Worm (Caenorhabditis elegans) whole organism, L3 larva: ENCODE measurements around the gene D1044.6.

ENCODE experiments used
- R02D3.7 ChIP-seq: fragments of 150-350 bp; optimal IDR thresholded peaks from 2 replicates; lab custom pipeline; 2014; ENCODE audit warnings: missing biosample characterization, missing genetic modification characterization
- ZK546.5 ChIP-seq: sonication (generic microtip); optimal IDR thresholded peaks from 2 replicates; lab custom pipeline; 2017; ENCODE audit warnings: missing biosample characterization, missing genetic modification characterization
- aly-2 ChIP-seq: fragments of 150-350 bp; optimal IDR thresholded peaks from 2 replicates; lab custom pipeline; 2014; ENCODE audit warnings: missing biosample characterization, missing genetic modification characterization
- ama-1 ChIP-seq: fragments of 150-350 bp; optimal IDR thresholded peaks from 2 replicates; lab custom pipeline; 2018
- ceh-28 ChIP-seq: fragments of 150-350 bp; optimal IDR thresholded peaks from 2 replicates; lab custom pipeline; 2014; ENCODE audit warnings: missing biosample characterization, missing genetic modification reagents, missing genetic modification characterization
- ceh-82 ChIP-seq: fragments of 150-350 bp; optimal IDR thresholded peaks from 2 replicates; lab custom pipeline; 2014; ENCODE audit warnings: missing biosample characterization, missing genetic modification characterization
- ceh-9 ChIP-seq: sonication (generic microtip); optimal IDR thresholded peaks from 2 replicates; lab custom pipeline; 2018; ENCODE audit warnings: missing biosample characterization, missing genetic modification characterization
- egl-5 ChIP-seq: fragments of 150-350 bp; optimal IDR thresholded peaks from 2 replicates; lab custom pipeline; 2017; ENCODE audit warnings: missing biosample characterization, missing genetic modification reagents, missing genetic modification characterization, inconsistent platforms
- elt-1 ChIP-seq: fragments of 150-350 bp; optimal IDR thresholded peaks from 2 replicates; lab custom pipeline; 2014; ENCODE audit warnings: missing biosample characterization, missing genetic modification characterization
- elt-2 ChIP-seq: sonication (generic microtip); optimal IDR thresholded peaks from 2 replicates; lab custom pipeline; 2016; ENCODE audit warnings: missing genetic modification reagents, mild to moderate bottlenecking, missing genetic modification characterization, missing compliant biosample characterization
- fkh-2 ChIP-seq: fragments of 150-350 bp; optimal IDR thresholded peaks from 2 replicates; lab custom pipeline; 2014; ENCODE audit warnings: missing biosample characterization, missing genetic modification reagents, missing genetic modification characterization
- hmg-11 ChIP-seq: sonication (generic microtip); optimal IDR thresholded peaks from 2 replicates; lab custom pipeline; 2016; ENCODE audit warnings: missing genetic modification characterization, missing compliant biosample characterization
- jun-1 ChIP-seq: fragments of 150-350 bp; optimal IDR thresholded peaks from 2 replicates; lab custom pipeline; 2014; ENCODE audit warnings: missing biosample characterization, missing genetic modification reagents, missing genetic modification characterization
- lin-15B ChIP-seq: fragments of 150-350 bp; optimal IDR thresholded peaks from 2 replicates; lab custom pipeline; 2014; ENCODE audit warnings: missing biosample characterization, missing genetic modification characterization
- lin-39 ChIP-seq: fragments of 150-350 bp; optimal IDR thresholded peaks from 2 replicates; lab custom pipeline; 2018; ENCODE audit warnings: missing biosample characterization, missing genetic modification reagents, missing genetic modification characterization
- lsy-12 ChIP-seq: sonication (generic microtip); optimal IDR thresholded peaks from 2 replicates; lab custom pipeline; 2016; ENCODE audit warnings: mild to moderate bottlenecking, missing genetic modification characterization, missing compliant biosample characterization
- mdl-1 ChIP-seq: fragments of 150-350 bp; optimal IDR thresholded peaks from 2 replicates; lab custom pipeline; 2014; ENCODE audit warnings: missing biosample characterization, missing genetic modification characterization
- mml-1 ChIP-seq: fragments of 150-350 bp; sonication (generic microtip); optimal IDR thresholded peaks from 3 replicates; lab custom pipeline; 2014; ENCODE audit warnings: missing biosample characterization, missing genetic modification characterization
- nfya-1 ChIP-seq: sonication (generic microtip); optimal IDR thresholded peaks from 2 replicates; lab custom pipeline; 2017; ENCODE audit warnings: missing genetic modification characterization, mild to moderate bottlenecking, missing compliant biosample characterization, antibody characterized with exemption, moderate library complexity; ENCODE audit not compliant: insufficient read depth
- nhr-11 ChIP-seq: fragments of 150-350 bp; optimal IDR thresholded peaks from 2 replicates; lab custom pipeline; 2014; ENCODE audit warnings: missing biosample characterization, missing genetic modification characterization
- nhr-12 ChIP-seq: fragments of 150-350 bp; optimal IDR thresholded peaks from 2 replicates; lab custom pipeline; 2014; ENCODE audit warnings: missing biosample characterization, missing genetic modification characterization
- nhr-23 ChIP-seq: fragments of 150-350 bp; optimal IDR thresholded peaks from 2 replicates; lab custom pipeline; 2014; ENCODE audit warnings: missing biosample characterization, missing genetic modification reagents, missing genetic modification characterization
- nhr-237 ChIP-seq: fragments of 150-350 bp; optimal IDR thresholded peaks from 2 replicates; lab custom pipeline; 2014; ENCODE audit warnings: missing biosample characterization, missing genetic modification characterization
- nhr-28 ChIP-seq: fragments of 150-350 bp; optimal IDR thresholded peaks from 2 replicates; lab custom pipeline; 2014; ENCODE audit warnings: missing biosample characterization, missing genetic modification characterization
- nhr-43 ChIP-seq: sonication (generic microtip); optimal IDR thresholded peaks from 2 replicates; lab custom pipeline; 2016; ENCODE audit warnings: mild to moderate bottlenecking, missing genetic modification characterization, missing compliant biosample characterization; ENCODE audit not compliant: poor library complexity, severe bottlenecking
- nhr-67 ChIP-seq: fragments of 150-350 bp; optimal IDR thresholded peaks from 2 replicates; lab custom pipeline; 2014; ENCODE audit warnings: missing biosample characterization, missing genetic modification characterization
- nhr-76 ChIP-seq: fragments of 150-350 bp; sonication (generic microtip); optimal IDR thresholded peaks from 5 replicates; lab custom pipeline; 2014; ENCODE audit warnings: missing biosample characterization, missing genetic modification characterization
- pha-4 ChIP-seq: fragments of 150-350 bp; optimal IDR thresholded peaks from 2 replicates; lab custom pipeline; 2014; ENCODE audit warnings: missing biosample characterization, missing genetic modification reagents, missing genetic modification characterization
- pqm-1 ChIP-seq: fragments of 150-350 bp; optimal IDR thresholded peaks from 2 replicates; lab custom pipeline; 2017; ENCODE audit warnings: missing biosample characterization, missing genetic modification characterization, inconsistent platforms
- snpc-4 ChIP-seq: fragments of 150-350 bp; optimal IDR thresholded peaks from 2 replicates; lab custom pipeline; 2014; ENCODE audit warnings: missing biosample characterization, missing genetic modification characterization
- tbx-2 ChIP-seq: sonication (generic microtip); optimal IDR thresholded peaks from 2 replicates; lab custom pipeline; 2016; ENCODE audit warnings: mild to moderate bottlenecking, missing genetic modification characterization, missing compliant biosample characterization
- unc-39 ChIP-seq: sonication (generic microtip); optimal IDR thresholded peaks from 4 replicates; lab custom pipeline; 2017; ENCODE audit warnings: missing biosample characterization, missing genetic modification characterization
- zag-1 ChIP-seq: fragments of 150-350 bp; optimal IDR thresholded peaks from 2 replicates; lab custom pipeline; 2014; ENCODE audit warnings: missing biosample characterization, missing genetic modification characterization
- ztf-4 ChIP-seq: fragments of 150-350 bp; optimal IDR thresholded peaks from 2 replicates; lab custom pipeline; 2014; ENCODE audit warnings: missing biosample characterization, missing genetic modification characterization

Gene D1044.6

DNA sequence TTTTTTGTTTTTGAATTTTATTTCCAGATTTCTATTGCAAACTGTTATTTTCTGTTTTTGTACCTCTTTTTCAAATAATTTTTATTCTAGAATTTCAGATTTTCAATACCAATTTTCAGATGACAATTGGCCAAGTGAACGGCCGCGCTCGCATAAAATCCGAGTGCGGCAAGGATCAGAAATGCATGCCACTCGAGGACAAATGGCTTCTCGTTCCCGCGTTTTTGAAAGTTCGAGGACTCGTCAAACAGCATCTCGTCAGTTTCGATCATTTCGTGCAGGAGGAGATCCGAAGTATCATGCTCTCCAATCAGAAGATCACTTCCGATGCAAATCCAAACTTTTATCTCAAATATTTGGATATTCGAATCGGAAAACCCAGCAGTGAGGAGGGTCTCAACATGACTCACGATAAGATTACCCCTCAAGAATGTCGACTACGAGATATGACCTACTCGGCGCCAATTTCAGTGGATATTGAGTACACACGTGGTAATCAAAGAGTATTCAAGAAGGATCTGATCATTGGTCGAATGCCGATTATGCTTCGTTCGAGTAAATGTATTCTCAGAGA is 14.4 kb upstream of the D1044.6 start, which contains the start of gene rpc-2:
TSS of gene rpc-2 (plus strand) at position 120 of the 574 bp plus-strand sequence.
- TF ChIP-seq ama-1 (lab: Kevin White, UChicago), result peak; percentile 64
- no peak for TF ChIP-seq fkh-2 (tag; lab: Kevin White, UChicago)
- peak; percentile 8 for TF ChIP-seq elt-2 (tag; lab: Kevin White, UChicago)
- no peak for TF ChIP-seq egl-5 (tag; lab: Kevin White, UChicago)
- no peak for TF ChIP-seq hmg-11 (tag; lab: Kevin White, UChicago)
- no peak for TF ChIP-seq jun-1
- TF ChIP-seq ceh-9 (tag; lab: Kevin White, UChicago), result no peak
- TF ChIP-seq unc-39 (tag; lab: Kevin White, UChicago), result no peak
- no peak for TF ChIP-seq ceh-82 (tag; lab: Kevin White, UChicago)

- no peak for TF ChIP-seq aly-2 (tag; lab: Kevin White, UChicago)
- no peak for TF ChIP-seq pqm-1 (tag; lab: Kevin White, UChicago)
- peak; percentile 60 for TF ChIP-seq pha-4
- TF ChIP-seq nhr-67 (tag; lab: Kevin White, UChicago), result peak; percentile 64
- peak; percentile 67 for TF ChIP-seq egl-5 (tag; lab: Kevin White, UChicago)
- TF ChIP-seq lin-39 (tag; lab: Kevin White, UChicago), result peak; percentile 59
- TF ChIP-seq lin-15B, result peak; percentile 70
- no peak for TF ChIP-seq zag-1 (tag; lab: Kevin White, UChicago)
- peak; percentile 63 for TF ChIP-seq snpc-4 (tag; lab: Kevin White, UChicago)
- TF ChIP-seq nhr-11, result no peak
- TF ChIP-seq nhr-43 (tag; lab: Kevin White, UChicago), result peak; percentile 94
- no peak for TF ChIP-seq mml-1 (tag; lab: Kevin White, UChicago)
- no peak for TF ChIP-seq mdl-1 (tag; lab: Kevin White, UChicago)
- TF ChIP-seq nhr-237 (tag; lab: Kevin White, UChicago), result no peak
- TF ChIP-seq elt-1 (tag; lab: Kevin White, UChicago), result peak; percentile 16
- TF ChIP-seq ztf-4 (tag; lab: Kevin White, UChicago), result no peak
- peak; percentile 60 for TF ChIP-seq ceh-28 (tag; lab: Kevin White, UChicago)
- no peak for TF ChIP-seq fkh-2 (tag; lab: Kevin White, UChicago)
- peak; percentile 63 for TF ChIP-seq lsy-12 (tag; lab: Kevin White, UChicago)
- no peak for TF ChIP-seq nhr-76 (tag; lab: Kevin White, UChicago)
- peak; percentile 77 for TF ChIP-seq nhr-23 (tag; lab: Kevin White, UChicago)
- peak; percentile 68 for TF ChIP-seq nfya-1 (tag; lab: Kevin White, UChicago)
- peak; percentile 49 for TF ChIP-seq elt-2 (tag; lab: Kevin White, UChicago)
- peak; percentile 30 for TF ChIP-seq tbx-2 (tag; lab: Kevin White, UChicago)
- TF ChIP-seq ceh-82 (tag; lab: Kevin White, UChicago), result peak; percentile 15
- TF ChIP-seq nhr-12 (tag; lab: Kevin White, UChicago), result no peak
- TF ChIP-seq unc-39 (tag; lab: Kevin White, UChicago), result no peak
- peak; percentile 63 for TF ChIP-seq R02D3.7 (tag; lab: Kevin White, UChicago)
- TF ChIP-seq hmg-11 (tag; lab: Kevin White, UChicago), result peak; percentile 94
Observed at ce11 chrIII:5554884-5555500, 12.0 kb upstream of the D1044.6 start, which contains the start of the genes nmad-1 and hach-1. Gene nmad-1, minus strand, starts transcription at chrIII:5554934. Gene hach-1, plus strand, starts transcription at chrIII:5555450.

ce11 chrIII:5553098-5553497 is 10.1 kb upstream of the D1044.6 start:
- TF ChIP-seq ama-1 (lab: Kevin White, UChicago) (peak; percentile 35), ZK546.5 (tag; lab: Kevin White, UChicago) (no peak), elt-2 (tag; lab: Kevin White, UChicago) (peak; percentile 87), nhr-76 (tag; lab: Kevin White, UChicago) (no peak), pqm-1 (tag; lab: Kevin White, UChicago) (peak; percentile 70), elt-1 (tag; lab: Kevin White, UChicago) (peak; percentile 52), ceh-9 (tag; lab: Kevin White, UChicago) (no peak), nhr-28 (no peak), pha-4 (peak; percentile 53), lin-15B (no peak)
- TF ChIP-seq, all 47 proteins: peak for 5
